Worm (Caenorhabditis elegans) whole organism, L3 larva: Measurements from ENCODE around the gene K07H8.11.

ENCODE experiments used
- R02D3.7 ChIP-seq: fragments of 150-350 bp; optimal IDR thresholded peaks from 2 replicates; lab custom pipeline; 2014; ENCODE audit warnings: missing biosample characterization, missing genetic modification characterization
- ama-1 ChIP-seq: fragments of 150-350 bp; optimal IDR thresholded peaks from 2 replicates; lab custom pipeline; 2018
- ceh-16 ChIP-seq: sonication (generic microtip); optimal IDR thresholded peaks from 2 replicates; lab custom pipeline; 2017; ENCODE audit warnings: missing biosample characterization, missing genetic modification characterization
- ceh-28 ChIP-seq: fragments of 150-350 bp; optimal IDR thresholded peaks from 2 replicates; lab custom pipeline; 2014; ENCODE audit warnings: missing biosample characterization, missing genetic modification reagents, missing genetic modification characterization
- daf-12 ChIP-seq: fragments of 150-350 bp; optimal IDR thresholded peaks from 2 replicates; lab custom pipeline; 2014; ENCODE audit warnings: missing biosample characterization, missing genetic modification reagents, missing genetic modification characterization
- egl-5 ChIP-seq: fragments of 150-350 bp; optimal IDR thresholded peaks from 2 replicates; lab custom pipeline; 2017; ENCODE audit warnings: missing biosample characterization, missing genetic modification reagents, missing genetic modification characterization, inconsistent platforms
- elt-2 ChIP-seq: sonication (generic microtip); optimal IDR thresholded peaks from 2 replicates; lab custom pipeline; 2016; ENCODE audit warnings: missing genetic modification reagents, mild to moderate bottlenecking, missing genetic modification characterization, missing compliant biosample characterization
- fkh-10 ChIP-seq: sonication (generic microtip); optimal IDR thresholded peaks from 2 replicates; lab custom pipeline; 2017; ENCODE audit warnings: missing biosample characterization, missing genetic modification reagents, missing genetic modification characterization
- fkh-2 ChIP-seq: fragments of 150-350 bp; optimal IDR thresholded peaks from 2 replicates; lab custom pipeline; 2014; ENCODE audit warnings: missing biosample characterization, missing genetic modification reagents, missing genetic modification characterization
- fos-1 ChIP-seq: fragments of 150-350 bp; optimal IDR thresholded peaks from 2 replicates; lab custom pipeline; 2014; ENCODE audit warnings: missing biosample characterization, missing genetic modification characterization
- hmg-11 ChIP-seq: sonication (generic microtip); optimal IDR thresholded peaks from 2 replicates; lab custom pipeline; 2016; ENCODE audit warnings: missing genetic modification characterization, missing compliant biosample characterization
- jun-1 ChIP-seq: fragments of 150-350 bp; optimal IDR thresholded peaks from 2 replicates; lab custom pipeline; 2014; ENCODE audit warnings: missing biosample characterization, missing genetic modification reagents, missing genetic modification characterization
- lin-39 ChIP-seq: fragments of 150-350 bp; optimal IDR thresholded peaks from 2 replicates; lab custom pipeline; 2018; ENCODE audit warnings: missing biosample characterization, missing genetic modification reagents, missing genetic modification characterization
- lsy-12 ChIP-seq: sonication (generic microtip); optimal IDR thresholded peaks from 2 replicates; lab custom pipeline; 2016; ENCODE audit warnings: mild to moderate bottlenecking, missing genetic modification characterization, missing compliant biosample characterization
- mdl-1 ChIP-seq: fragments of 150-350 bp; optimal IDR thresholded peaks from 2 replicates; lab custom pipeline; 2014; ENCODE audit warnings: missing biosample characterization, missing genetic modification characterization
- mml-1 ChIP-seq: fragments of 150-350 bp; sonication (generic microtip); optimal IDR thresholded peaks from 3 replicates; lab custom pipeline; 2014; ENCODE audit warnings: missing biosample characterization, missing genetic modification characterization
- nfya-1 ChIP-seq: sonication (generic microtip); optimal IDR thresholded peaks from 2 replicates; lab custom pipeline; 2017; ENCODE audit warnings: missing genetic modification characterization, mild to moderate bottlenecking, missing compliant biosample characterization, antibody characterized with exemption, moderate library complexity; ENCODE audit not compliant: insufficient read depth
- nhr-11 ChIP-seq: fragments of 150-350 bp; optimal IDR thresholded peaks from 2 replicates; lab custom pipeline; 2014; ENCODE audit warnings: missing biosample characterization, missing genetic modification characterization
- nhr-12 ChIP-seq: fragments of 150-350 bp; optimal IDR thresholded peaks from 2 replicates; lab custom pipeline; 2014; ENCODE audit warnings: missing biosample characterization, missing genetic modification characterization
- nhr-23 ChIP-seq: fragments of 150-350 bp; optimal IDR thresholded peaks from 2 replicates; lab custom pipeline; 2014; ENCODE audit warnings: missing biosample characterization, missing genetic modification reagents, missing genetic modification characterization
- nhr-237 ChIP-seq: fragments of 150-350 bp; optimal IDR thresholded peaks from 2 replicates; lab custom pipeline; 2014; ENCODE audit warnings: missing biosample characterization, missing genetic modification characterization
- nhr-25 ChIP-seq: sonication (generic microtip); optimal IDR thresholded peaks from 2 replicates; lab custom pipeline; 2017; ENCODE audit warnings: missing biosample characterization, missing genetic modification characterization
- nhr-43 ChIP-seq: sonication (generic microtip); optimal IDR thresholded peaks from 2 replicates; lab custom pipeline; 2016; ENCODE audit warnings: mild to moderate bottlenecking, missing genetic modification characterization, missing compliant biosample characterization; ENCODE audit not compliant: poor library complexity, severe bottlenecking
- nhr-67 ChIP-seq: fragments of 150-350 bp; optimal IDR thresholded peaks from 2 replicates; lab custom pipeline; 2014; ENCODE audit warnings: missing biosample characterization, missing genetic modification characterization
- nhr-76 ChIP-seq: fragments of 150-350 bp; sonication (generic microtip); optimal IDR thresholded peaks from 5 replicates; lab custom pipeline; 2014; ENCODE audit warnings: missing biosample characterization, missing genetic modification characterization
- nhr-77 ChIP-seq: fragments of 150-350 bp; optimal IDR thresholded peaks from 2 replicates; lab custom pipeline; 2014; ENCODE audit warnings: missing biosample characterization, missing genetic modification characterization
- pha-4 ChIP-seq: fragments of 150-350 bp; optimal IDR thresholded peaks from 2 replicates; lab custom pipeline; 2014; ENCODE audit warnings: missing biosample characterization, missing genetic modification reagents, missing genetic modification characterization
- pqm-1 ChIP-seq: fragments of 150-350 bp; optimal IDR thresholded peaks from 2 replicates; lab custom pipeline; 2017; ENCODE audit warnings: missing biosample characterization, missing genetic modification characterization, inconsistent platforms
- sea-2 ChIP-seq: fragments of 150-350 bp; sonication (generic microtip); optimal IDR thresholded peaks from 4 replicates; lab custom pipeline; 2014; ENCODE audit warnings: missing biosample characterization, missing genetic modification reagents, missing genetic modification characterization
- skn-1 ChIP-seq: fragments of 150-350 bp; optimal IDR thresholded peaks from 2 replicates; lab custom pipeline; 2014; ENCODE audit warnings: missing biosample characterization, missing genetic modification characterization
- snpc-4 ChIP-seq: fragments of 150-350 bp; optimal IDR thresholded peaks from 2 replicates; lab custom pipeline; 2014; ENCODE audit warnings: missing biosample characterization, missing genetic modification characterization
- tbx-2 ChIP-seq: sonication (generic microtip); optimal IDR thresholded peaks from 2 replicates; lab custom pipeline; 2016; ENCODE audit warnings: mild to moderate bottlenecking, missing genetic modification characterization, missing compliant biosample characterization
- ztf-11 ChIP-seq: fragments of 150-350 bp; optimal IDR thresholded peaks from 2 replicates; lab custom pipeline; 2014; ENCODE audit warnings: missing biosample characterization, missing genetic modification characterization

Gene K07H8.11

DNA sequence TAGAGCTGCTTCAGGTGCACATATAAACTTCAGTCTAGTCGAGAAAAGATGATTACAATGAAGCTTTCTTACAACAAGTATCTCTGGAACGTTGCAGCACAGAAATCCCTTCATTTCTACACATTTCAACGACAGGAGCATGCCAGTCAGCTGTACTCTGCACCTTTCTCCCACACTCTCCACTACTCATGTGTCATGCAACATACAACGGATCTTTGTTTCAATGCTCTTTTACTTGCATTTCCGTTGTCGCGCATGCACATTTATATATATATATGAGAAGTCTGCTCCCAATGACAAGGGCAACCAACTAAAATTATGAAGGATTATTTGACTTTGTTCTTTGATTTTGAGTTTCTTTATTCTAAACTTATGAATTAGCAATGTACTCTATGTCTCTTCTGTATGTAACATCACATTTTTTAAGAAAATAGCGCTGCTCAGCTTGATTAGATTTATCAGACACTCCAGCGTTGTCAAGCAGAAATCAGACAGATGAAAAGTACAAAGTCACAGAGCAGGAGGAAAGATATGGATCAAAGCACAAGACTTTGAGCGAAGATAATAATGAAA, 39.9 kb downstream of the K07H8.11 start:
- TF ChIP-seq pqm-1 (tag; lab: Kevin White, UChicago) = no peak
- TF ChIP-seq mml-1 (tag; lab: Kevin White, UChicago) = no peak
- no peak for TF ChIP-seq nhr-23 (tag; lab: Kevin White, UChicago)
- no peak for TF ChIP-seq nhr-12
- TF ChIP-seq ceh-16 (tag; lab: Kevin White, UChicago) = no peak
- no peak for TF ChIP-seq ama-1 (lab: Kevin White, UChicago)
- TF ChIP-seq skn-1 (tag; lab: Kevin White, UChicago) = no peak
- TF ChIP-seq hmg-11 (tag; lab: Kevin White, UChicago) = no peak
- no peak for TF ChIP-seq mdl-1
- TF ChIP-seq tbx-2 = no peak
- no peak for TF ChIP-seq nhr-77 (tag; lab: Kevin White, UChicago)
- TF ChIP-seq nfya-1 (tag; lab: Kevin White, UChicago) = no peak
- no peak for TF ChIP-seq sea-2 (GFP tag; lab: Kevin White, UChicago)
- no peak for TF ChIP-seq nhr-237 (tag; lab: Kevin White, UChicago)
- no peak for TF ChIP-seq jun-1 (tag; lab: Kevin White, UChicago)
- no peak for TF ChIP-seq lin-39 (tag; lab: Kevin White, UChicago)
- no peak for TF ChIP-seq nhr-67 (tag; lab: Kevin White, UChicago)
- TF ChIP-seq ceh-28 (tag; lab: Kevin White, UChicago) = no peak
- no peak for TF ChIP-seq daf-12

DNA sequence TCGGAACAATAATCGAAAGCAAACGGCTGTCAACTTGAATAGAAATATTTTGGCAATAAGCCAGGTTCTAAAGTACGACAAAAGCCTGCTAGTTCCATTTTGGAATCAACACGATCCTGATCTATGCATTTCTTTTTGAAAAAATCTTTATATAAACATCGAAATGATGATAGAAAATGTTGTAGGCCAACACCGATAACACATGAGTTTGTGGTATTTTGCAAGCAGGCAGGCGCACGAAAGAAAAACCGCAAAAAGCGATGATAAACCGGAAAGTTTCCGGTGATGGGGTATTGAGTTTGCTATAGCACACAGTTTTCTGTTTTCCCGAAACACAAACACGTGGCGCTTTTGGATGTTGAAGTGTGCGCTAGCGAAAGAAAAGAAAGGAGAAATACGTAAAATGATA, 41.0 kb downstream of the K07H8.11 start:
- no peak for TF ChIP-seq sea-2 (GFP tag; lab: Kevin White, UChicago)
- no peak for TF ChIP-seq fkh-2 (tag; lab: Kevin White, UChicago)
- peak; percentile 80 for TF ChIP-seq nhr-43
- TF ChIP-seq egl-5 (tag; lab: Kevin White, UChicago) = no peak
- peak; percentile 61 for TF ChIP-seq pqm-1 (tag; lab: Kevin White, UChicago)
- peak; percentile 15 for TF ChIP-seq nhr-25 (tag; lab: Kevin White, UChicago)
- TF ChIP-seq hmg-11 (tag; lab: Kevin White, UChicago) = no peak
- peak; percentile 47 for TF ChIP-seq elt-2
- no peak for TF ChIP-seq ceh-28 (tag; lab: Kevin White, UChicago)
- peak; percentile 33 for TF ChIP-seq skn-1 (tag; lab: Kevin White, UChicago)
- TF ChIP-seq fos-1 = no peak
- no peak for TF ChIP-seq ceh-16 (tag; lab: Kevin White, UChicago)
- TF ChIP-seq snpc-4 = no peak
- TF ChIP-seq mdl-1 = no peak
- no peak for TF ChIP-seq ztf-11
- no peak for TF ChIP-seq mml-1 (tag; lab: Kevin White, UChicago)
- TF ChIP-seq pha-4 (tag; lab: Kevin White, UChicago) = peak; percentile 55

ce11 chrIV:8233268-8233667, 41.9 kb downstream of the K07H8.11 start:
- TF ChIP-seq pha-4 (tag; lab: Kevin White, UChicago) (peak; percentile 2), fkh-2 (tag; lab: Kevin White, UChicago) (no peak)
- TF ChIP-seq, all 47 proteins: peak for 1

DNA sequence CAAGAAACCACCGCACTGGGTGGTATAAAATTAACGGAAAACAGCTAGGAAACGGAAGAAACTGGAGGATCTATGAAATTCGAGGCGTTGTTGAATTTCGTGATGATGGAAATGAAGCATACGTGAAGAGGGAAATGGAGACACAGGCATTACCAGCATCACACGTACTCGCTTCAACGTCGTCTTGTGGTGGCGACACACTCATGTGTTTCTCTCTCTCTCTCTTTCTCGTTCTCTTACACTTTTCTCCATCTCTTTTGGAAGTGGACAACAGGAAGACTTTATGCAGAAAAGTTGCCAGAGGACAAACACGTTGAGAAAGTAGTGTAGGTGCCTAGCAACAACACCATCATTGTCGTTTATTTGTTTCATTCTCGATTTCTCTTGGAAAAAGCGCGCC, 42.7 kb downstream of the K07H8.11 start:
- no peak for TF ChIP-seq R02D3.7 (tag; lab: Kevin White, UChicago)
- TF ChIP-seq nhr-12 = no peak
- no peak for TF ChIP-seq lsy-12 (tag; lab: Kevin White, UChicago)
- TF ChIP-seq elt-2 = no peak
- TF ChIP-seq hmg-11 (tag; lab: Kevin White, UChicago) = peak; percentile 0
- peak; percentile 23 for TF ChIP-seq nhr-23 (tag; lab: Kevin White, UChicago)
- TF ChIP-seq nhr-11 (tag; lab: Kevin White, UChicago) = no peak
- no peak for TF ChIP-seq nhr-76
- no peak for TF ChIP-seq jun-1 (tag; lab: Kevin White, UChicago)
- TF ChIP-seq pha-4 (tag; lab: Kevin White, UChicago) = peak; percentile 17
- peak; percentile 54 for TF ChIP-seq nfya-1 (tag; lab: Kevin White, UChicago)
- no peak for TF ChIP-seq fkh-10
- no peak for TF ChIP-seq mml-1 (tag; lab: Kevin White, UChicago)
- TF ChIP-seq nhr-25 (tag; lab: Kevin White, UChicago) = peak; percentile 38
- no peak for TF ChIP-seq fkh-2 (tag; lab: Kevin White, UChicago)

ce11 chrIV:8229523-8229922, 45.6 kb downstream of the K07H8.11 start:
- TF ChIP-seq fos-1 (peak; percentile 3), elt-2 (peak; percentile 89), mdl-1 (peak; percentile 1), pha-4 (tag; lab: Kevin White, UChicago) (peak; percentile 90), lsy-12 (tag; lab: Kevin White, UChicago) (peak; percentile 43), pqm-1 (tag; lab: Kevin White, UChicago) (peak; percentile 87), nhr-12 (no peak), nfya-1 (tag; lab: Kevin White, UChicago) (peak; percentile 23), snpc-4 (peak; percentile 6), hmg-11 (tag; lab: Kevin White, UChicago) (peak; percentile 59), nhr-43 (peak; percentile 26), jun-1 (tag; lab: Kevin White, UChicago) (peak; percentile 43), fkh-10 (no peak), daf-12 (no peak)
- TF ChIP-seq, all 47 proteins: peak for 11
